Worm (Caenorhabditis elegans): Measurements from ENCODE around the gene vha-15.

- no peak for TF ChIP-seq lsy-12 (tag; optimal IDR thresholded peaks at IDR 0.05)
- no peak for TF ChIP-seq nhr-77 (tag; optimal IDR thresholded peaks at IDR 0.05)
- no peak for TF ChIP-seq unc-62 (GFP tag; optimal IDR thresholded peaks at IDR 0.05)
- no peak for TF ChIP-seq ztf-4 (tag; optimal IDR thresholded peaks at IDR 0.05)
- peak in 1 of 3 experiments; percentile 9 for TF ChIP-seq elt-3 (tag; optimal IDR thresholded peaks at IDR 0.05)
- TF ChIP-seq lin-39 (tag; optimal IDR thresholded peaks at IDR 0.05), result no peak
- TF ChIP-seq ama-1 (optimal IDR thresholded peaks at IDR 0.05), result no peak
- no peak for TF ChIP-seq tbx-2 (tag; optimal IDR thresholded peaks at IDR 0.05)
- TF ChIP-seq elt-2 (tag; optimal IDR thresholded peaks at IDR 0.05), result no peak
- TF ChIP-seq snpc-4 (tag; optimal IDR thresholded peaks at IDR 0.05), result no peak
- TF ChIP-seq zag-1 (tag; optimal IDR thresholded peaks at IDR 0.05), result no peak
- no peak for TF ChIP-seq ztf-11 (tag; optimal IDR thresholded peaks at IDR 0.05)
- TF ChIP-seq ceh-82 (tag; optimal IDR thresholded peaks at IDR 0.05), result no peak
- TF ChIP-seq nhr-25 (tag; optimal IDR thresholded peaks at IDR 0.05), result no peak
Measured at ce11 chrX:2219006-2219405, 18.7 kb upstream of the vha-15 start.

Data from whole organism, L3 larva.